Fruit fly (Drosophila melanogaster) whole organism, embryonic: ENCODE results near the gene TkR86C.
A peak's percentile ranks its signal among the peaks of the same experiment; 100 is the strongest.

Experiments
- Atf6 ChIP-seq: fragments of 200-800 bp; sonication (Bioruptor generic); IDR thresholded peaks from 2 replicates; pipeline ENCODE4 v1.3.6; 2022; ENCODE audit warnings: missing biosample characterization, missing genetic modification characterization
- Bgb ChIP-seq: fragments of 200-800 bp; sonication (Bioruptor generic); IDR thresholded peaks from 2 replicates; pipeline ENCODE4 v1.3.6; 2022; ENCODE audit warnings: missing biosample characterization, missing genetic modification characterization; ENCODE audit not compliant: partially characterized antibody
- CG10462 ChIP-seq: fragments of 200-800 bp; sonication (Bioruptor generic); optimal IDR thresholded peaks from 2 replicates; lab custom pipeline; 2016; ENCODE audit warnings: missing biosample characterization, missing genetic modification characterization
- CG12659 ChIP-seq: fragments of 200-800 bp; sonication (Bioruptor generic); optimal IDR thresholded peaks from 3 replicates; lab custom pipeline; 2017; ENCODE audit warnings: mild to moderate bottlenecking, missing biosample characterization, missing genetic modification reagents, missing genetic modification characterization
- CG14441 ChIP-seq: fragments of 200-800 bp; sonication (Bioruptor generic); IDR thresholded peaks from 2 replicates; pipeline ENCODE4 v1.3.6; 2022; ENCODE audit warnings: missing biosample characterization, missing genetic modification characterization
- CG15696 ChIP-seq: fragments of 200-800 bp; sonication (Bioruptor generic); optimal IDR thresholded peaks from 2 replicates; lab custom pipeline; 2019; ENCODE audit warnings: missing biosample characterization, mild to moderate bottlenecking, missing genetic modification characterization, moderate library complexity
- CG2202 ChIP-seq: fragments of 200-800 bp; sonication (Bioruptor generic); optimal IDR thresholded peaks from 2 replicates; lab custom pipeline; 2018; ENCODE audit warnings: missing biosample characterization, mild to moderate bottlenecking, missing genetic modification characterization
- CG33213 ChIP-seq: fragments of 200-800 bp; sonication (Bioruptor generic); optimal IDR thresholded peaks from 3 replicates; lab custom pipeline; 2016; ENCODE audit warnings: missing biosample characterization, missing genetic modification characterization
- CG34224 ChIP-seq: fragments of 200-800 bp; sonication (Bioruptor generic); IDR thresholded peaks from 3 replicates; pipeline ENCODE4 v1.3.6; 2022; ENCODE audit warnings: missing biosample characterization, missing genetic modification characterization; ENCODE audit not compliant: partially characterized antibody
- CG3726 ChIP-seq: fragments of 200-800 bp; sonication (Bioruptor generic); IDR thresholded peaks from 3 replicates; pipeline ENCODE4, ENCODE4 v1.3.6; 2022; ENCODE audit warnings: missing biosample characterization, missing genetic modification characterization
- CG43689 ChIP-seq: fragments of 200-800 bp; sonication (Bioruptor generic); IDR thresholded peaks from 2 replicates; pipeline ENCODE4 v1.3.6; 2022; ENCODE audit warnings: missing biosample characterization, missing genetic modification characterization
- CG4404 ChIP-seq: fragments of 200-800 bp; sonication (Bioruptor generic); IDR thresholded peaks from 2 replicates; pipeline ENCODE4 v1.3.6; 2022; ENCODE audit warnings: missing biosample characterization, missing genetic modification characterization
- CG4730 ChIP-seq: fragments of 200-800 bp; sonication (Bioruptor generic); IDR thresholded peaks from 2 replicates; pipeline ENCODE4 v1.3.6; 2022; ENCODE audit warnings: missing biosample characterization, missing genetic modification characterization
- CG5180 ChIP-seq: fragments of 200-800 bp; sonication (Bioruptor generic); optimal IDR thresholded peaks from 3 replicates; lab custom pipeline; 2017; ENCODE audit warnings: missing biosample characterization, missing genetic modification characterization, mild to moderate bottlenecking, moderate library complexity, missing genetic modification reagents
- CG6272 ChIP-seq: fragments of 200-800 bp; sonication (Bioruptor generic); IDR thresholded peaks from 2 replicates; pipeline ENCODE4 v1.3.6; 2022; ENCODE audit warnings: missing biosample characterization, missing genetic modification characterization
- CG6854 ChIP-seq: fragments of 200-800 bp; sonication (Bioruptor generic); optimal IDR thresholded peaks from 3 replicates; lab custom pipeline; 2017; ENCODE audit warnings: missing biosample characterization, mild to moderate bottlenecking, missing genetic modification characterization
- CG7987 ChIP-seq: fragments of 200-800 bp; sonication (Bioruptor generic); optimal IDR thresholded peaks from 2 replicates; lab custom pipeline; 2018; ENCODE audit warnings: missing biosample characterization, mild to moderate bottlenecking, missing genetic modification characterization, moderate library complexity
- CG8944 ChIP-seq: fragments of 200-800 bp; sonication (Bioruptor generic); optimal IDR thresholded peaks from 3 replicates; lab custom pipeline; 2016; ENCODE audit warnings: missing biosample characterization, missing genetic modification characterization
- CG9727 ChIP-seq: fragments of 200-800 bp; sonication (Bioruptor generic); optimal IDR thresholded peaks from 3 replicates; lab custom pipeline; 2017; ENCODE audit warnings: missing biosample characterization, mild to moderate bottlenecking, missing genetic modification characterization
- CG9876 ChIP-seq: fragments of 200-800 bp; sonication (Bioruptor generic); optimal IDR thresholded peaks from 2 replicates; lab custom pipeline; 2016; ENCODE audit warnings: missing biosample characterization, missing genetic modification characterization
- Dfd ChIP-seq, 2 experiments: fragments of >200 bp; optimal IDR thresholded peaks; 2 replicates each; lab custom pipeline; 2017; ENCODE audit warnings: missing biosample characterization in 2 of 2, missing genetic modification characterization in 2 of 2
- E2f2 ChIP-seq: fragments of 200-800 bp; sonication (Bioruptor generic); IDR thresholded peaks from 2 replicates; pipeline ENCODE4 v1.3.6; 2022; ENCODE audit warnings: missing biosample characterization, missing genetic modification characterization
- Fer3 ChIP-seq: fragments of 200-800 bp; sonication (Bioruptor generic); optimal IDR thresholded peaks from 2 replicates; lab custom pipeline; 2018; ENCODE audit warnings: missing biosample characterization, mild to moderate bottlenecking, missing genetic modification characterization, moderate library complexity
- Lim3 ChIP-seq: fragments of 200-800 bp; sonication (Bioruptor generic); IDR thresholded peaks from 2 replicates; pipeline ENCODE4 v1.3.6; 2022; ENCODE audit warnings: missing biosample characterization, missing genetic modification characterization
- Mad ChIP-seq: fragments of 200-800 bp; sonication (Bioruptor generic); optimal IDR thresholded peaks from 2 replicates; lab custom pipeline; 2016; ENCODE audit warnings: missing biosample characterization, missing genetic modification characterization
- Med ChIP-seq: fragments of 200-800 bp; sonication (Bioruptor generic); peaks from one replicate; lab custom pipeline; 2016; ENCODE audit warnings: missing biosample characterization, missing genetic modification characterization, mild to moderate bottlenecking, inconsistent platforms, moderate library complexity
- PHDP ChIP-seq: fragments of 200-800 bp; sonication (Bioruptor generic); optimal IDR thresholded peaks from 3 replicates; lab custom pipeline; 2018; ENCODE audit warnings: missing biosample characterization, mild to moderate bottlenecking, missing genetic modification characterization, moderate library complexity
- Side ChIP-seq: fragments of 200-800 bp; sonication (Bioruptor generic); optimal IDR thresholded peaks from 2 replicates; lab custom pipeline; 2016; ENCODE audit warnings: missing biosample characterization, missing genetic modification characterization
- Sin3A ChIP-seq: fragments of >200 bp; optimal IDR thresholded peaks from 2 replicates; lab custom pipeline; 2018
- Usf ChIP-seq: fragments of 200-800 bp; sonication (Bioruptor generic); optimal IDR thresholded peaks from 2 replicates; lab custom pipeline; 2017; ENCODE audit warnings: missing genotype, missing biosample characterization, missing genetic modification characterization
- az2 ChIP-seq: fragments of 200-800 bp; sonication (Bioruptor generic); optimal IDR thresholded peaks from 3 replicates; lab custom pipeline; 2016; ENCODE audit warnings: missing biosample characterization, missing genetic modification characterization
- bab2 ChIP-seq: fragments of 200-800 bp; sonication (Bioruptor generic); optimal IDR thresholded peaks from 2 replicates; lab custom pipeline; 2016; ENCODE audit warnings: missing biosample characterization, missing genetic modification characterization
- btn ChIP-seq: fragments of 200-800 bp; sonication (Bioruptor generic); optimal IDR thresholded peaks from 2 replicates; lab custom pipeline; 2016; ENCODE audit warnings: missing biosample characterization, missing genetic modification characterization
- croc ChIP-seq: fragments of 200-800 bp; sonication (Bioruptor generic); conservative IDR thresholded peaks from 3 replicates; pipeline ENCODE4 v1.3.6; 2022; ENCODE audit warnings: missing biosample characterization, missing genetic modification characterization
- eyg ChIP-seq: fragments of 200-800 bp; sonication (Bioruptor generic); optimal IDR thresholded peaks from 3 replicates; lab custom pipeline; 2016; ENCODE audit warnings: missing biosample characterization, missing genetic modification characterization
- gcm2 ChIP-seq: fragments of 200-800 bp; sonication (Bioruptor generic); optimal IDR thresholded peaks from 2 replicates; lab custom pipeline; 2016; ENCODE audit warnings: missing biosample characterization, missing genetic modification characterization
- grau ChIP-seq: fragments of 200-800 bp; optimal IDR thresholded peaks from 3 replicates; lab custom pipeline; 2019; ENCODE audit warnings: missing biosample characterization, mild to moderate bottlenecking, missing genetic modification characterization, moderate library complexity
- gsb-n ChIP-seq: fragments of 200-800 bp; sonication (Bioruptor generic); optimal IDR thresholded peaks from 3 replicates; lab custom pipeline; 2018; ENCODE audit warnings: missing biosample characterization, mild to moderate bottlenecking, missing genetic modification characterization
- her ChIP-seq: fragments of 200-800 bp; sonication (Bioruptor generic); optimal IDR thresholded peaks from 2 replicates; lab custom pipeline; 2016; ENCODE audit warnings: missing biosample characterization, missing genetic modification characterization
- hkb ChIP-seq, 2 experiments: fragments of 200-800 bp in 1 of 2; fragments of >200 bp in 1 of 2; sonication (Bioruptor generic) in 1 of 2; IDR thresholded peaks in 1 of 2; optimal IDR thresholded peaks in 1 of 2; 2 replicates each; pipeline versions ENCODE4 v1.3.6 to Lab custom; 2017 to 2022; ENCODE audit warnings: missing biosample characterization in 1 of 2, missing genetic modification characterization in 1 of 2
- jigr1 ChIP-seq: fragments of 200-800 bp; sonication (Bioruptor generic); IDR thresholded peaks from 3 replicates; pipeline ENCODE4 v1.3.6; 2022; ENCODE audit warnings: missing biosample characterization, missing genetic modification characterization
- jing ChIP-seq: fragments of 200-800 bp; sonication (Bioruptor generic); optimal IDR thresholded peaks from 2 replicates; lab custom pipeline; 2018; ENCODE audit warnings: missing biosample characterization, mild to moderate bottlenecking, missing genetic modification characterization
- luna ChIP-seq: fragments of 200-800 bp; sonication (Bioruptor generic); optimal IDR thresholded peaks from 2 replicates; lab custom pipeline; 2016; ENCODE audit warnings: missing biosample characterization, missing genetic modification characterization
- mld ChIP-seq: fragments of 200-800 bp; sonication (Bioruptor generic); IDR thresholded peaks from 3 replicates; pipeline ENCODE4 v1.3.6; 2022; ENCODE audit warnings: missing biosample characterization, missing genetic modification characterization; ENCODE audit not compliant: partially characterized antibody
- pros ChIP-seq: fragments of 200-800 bp; sonication (Bioruptor generic); optimal IDR thresholded peaks from 3 replicates; lab custom pipeline; 2019; ENCODE audit warnings: missing biosample characterization, mild to moderate bottlenecking, missing genetic modification characterization, moderate library complexity
- repo ChIP-seq: fragments of 200-800 bp; sonication (Bioruptor generic); optimal IDR thresholded peaks from 2 replicates; lab custom pipeline; 2016; ENCODE audit warnings: missing biosample characterization, missing genetic modification characterization
- row ChIP-seq: fragments of 200-800 bp; sonication (Bioruptor generic); IDR thresholded peaks from 3 replicates; pipeline ENCODE4 v1.3.6; 2022; ENCODE audit warnings: missing biosample characterization, missing genetic modification characterization
- ssp ChIP-seq: fragments of 200-800 bp; sonication (Bioruptor generic); IDR thresholded peaks from 2 replicates; pipeline ENCODE4 v1.3.6; 2022; ENCODE audit warnings: missing biosample characterization, missing genetic modification characterization
- stwl ChIP-seq: fragments of 200-800 bp; sonication (Bioruptor generic); optimal IDR thresholded peaks from 3 replicates; lab custom pipeline; 2018; ENCODE audit warnings: missing biosample characterization, mild to moderate bottlenecking, missing genetic modification characterization, moderate library complexity
- tna ChIP-seq: fragments of 200-800 bp; sonication (Bioruptor generic); IDR thresholded peaks from 2 replicates; pipeline ENCODE4 v1.3.6; 2022; ENCODE audit warnings: missing biosample characterization, missing genetic modification characterization; ENCODE audit not compliant: partially characterized antibody
- tx ChIP-seq: fragments of 200-800 bp; sonication (Bioruptor generic); optimal IDR thresholded peaks from 2 replicates; lab custom pipeline; 2016; ENCODE audit warnings: missing biosample characterization, missing genetic modification characterization
- vvl ChIP-seq: fragments of 200-800 bp; sonication (Bioruptor generic); IDR thresholded peaks from 2 replicates; pipeline ENCODE4 v1.3.6; 2022; ENCODE audit warnings: missing biosample characterization, missing genetic modification characterization
- zfh1 ChIP-seq: fragments of 200-800 bp; sonication (Bioruptor generic); IDR thresholded peaks from 3 replicates; pipeline ENCODE4 v1.3.6; 2022; ENCODE audit warnings: missing biosample characterization, missing genetic modification characterization

TkR86C gene

dm6 chr3R:10708169-10708568, 42.9 kb downstream of the TkR86C start, which contains the start of gene CG31278 (continued):
- TF ChIP-seq pros (no peak), CG6272 (no peak), luna (no peak), gsb-n (tag; lab: Kevin White, UChicago) (no peak), CG14441 (GFP tag; lab: Robert Waterston, UW) (no peak), Side (GFP tag; lab: Kevin White, UChicago) (no peak), tna (GFP tag; lab: Robert Waterston, UW) (no peak), tx (GFP tag; lab: Kevin White, UChicago) (no peak), CG33213 (GFP tag; lab: Kevin White, UChicago) (no peak), zfh1 (GFP tag; lab: Robert Waterston, UW) (no peak), Fer3 (tag; lab: Kevin White, UChicago) (no peak), Med (GFP tag; lab: Kevin White, UChicago) (peak; percentile 73), eyg (GFP tag; lab: Kevin White, UChicago) (no peak), CG4404 (GFP tag; lab: Robert Waterston, UW) (no peak), CG4730 (GFP tag; lab: Robert Waterston, UW) (no peak), jing (no peak), CG6854 (GFP tag; lab: Kevin White, UChicago) (no peak), CG15696 (no peak), Atf6 (GFP tag; lab: Robert Waterston, UW) (no peak), her (no peak), CG3726 (no peak), PHDP (tag; lab: Kevin White, UChicago) (no peak), Usf (GFP tag; lab: Kevin White, UChicago) (no peak), CG10462 (GFP tag; lab: Kevin White, UChicago) (no peak), E2f2 (GFP tag; lab: Robert Waterston, UW) (peak; percentile 97), Sin3A (lab: Kevin White, UChicago) (peak; percentile 41), CG43689 (no peak), row (GFP tag; lab: Robert Waterston, UW) (no peak), gcm2 (GFP tag; lab: Kevin White, UChicago) (no peak), CG34224 (GFP tag; lab: Robert Waterston, UW) (peak; percentile 81), Mad (GFP tag; lab: Kevin White, UChicago) (no peak), CG9727 (GFP tag; lab: Kevin White, UChicago) (no peak), grau (tag; lab: Kevin White, UChicago) (no peak), Dfd (GFP tag; optimal IDR thresholded peaks at IDR 0.05; lab: Kevin White, UChicago) (no peak), ssp (GFP tag; lab: Robert Waterston, UW) (no peak), CG9876 (GFP tag; lab: Kevin White, UChicago) (no peak), CG7987 (GFP tag; lab: Kevin White, UChicago) (no peak), CG12659 (GFP tag; lab: Kevin White, UChicago) (no peak), Lim3 (GFP tag; lab: Robert Waterston, UW) (no peak), repo (GFP tag; lab: Kevin White, UChicago) (no peak), jigr1 (GFP tag; lab: Robert Waterston, UW) (no peak), mld (GFP tag; lab: Robert Waterston, UW) (0 out of 3 replicates have a peak, but pooled peaks have one; percentile 53), croc (GFP tag; lab: Robert Waterston, UW) (no peak), bab2 (no peak), CG5180 (GFP tag; lab: Kevin White, UChicago) (no peak), hkb (optimal IDR thresholded peaks at IDR 0.05; lab: Kevin White, UChicago) (no peak), hkb (GFP tag; IDR thresholded peaks at IDR 0.05; lab: Robert Waterston, UW) (no peak), stwl (peak; percentile 83), CG2202 (tag; lab: Kevin White, UChicago) (no peak), btn (GFP tag; lab: Kevin White, UChicago) (no peak), CG8944 (GFP tag; lab: Kevin White, UChicago) (no peak), vvl (GFP tag; lab: Robert Waterston, UW) (no peak), az2 (GFP tag; lab: Kevin White, UChicago) (no peak), Bgb (GFP tag; lab: Robert Waterston, UW) (peak; percentile 82)
